Worm (Caenorhabditis elegans) whole organism, late embryonic: ENCODE results near the gene F57H12.5.

Experiments used
- C08G9.2 ChIP-seq: sonication (generic microtip); optimal IDR thresholded peaks from 2 replicates; lab custom pipeline; 2016; ENCODE audit warnings: mild to moderate bottlenecking, missing genetic modification characterization, moderate library complexity, missing compliant biosample characterization
- C38D4.7 ChIP-seq: fragments of 200-800 bp; sonication (Bioruptor generic); optimal IDR thresholded peaks from 2 replicates; lab custom pipeline; 2018; ENCODE audit warnings: mild to moderate bottlenecking, missing genetic modification characterization, moderate library complexity, missing compliant biosample characterization
- F13H6.1 ChIP-seq: sonication (generic microtip); optimal IDR thresholded peaks from 2 replicates; lab custom pipeline; 2016; ENCODE audit warnings: missing genetic modification characterization, missing compliant biosample characterization
- K02D7.2 ChIP-seq: sonication (generic microtip); optimal IDR thresholded peaks from 2 replicates; lab custom pipeline; 2017; ENCODE audit warnings: mild to moderate bottlenecking, missing genetic modification characterization, missing compliant biosample characterization
- K09A11.1 ChIP-seq: sonication (generic microtip); optimal IDR thresholded peaks from 2 replicates; lab custom pipeline; 2017; ENCODE audit warnings: antibody characterized with exemption, mild to moderate bottlenecking, missing genetic modification characterization, missing compliant biosample characterization; ENCODE audit not compliant: insufficient read depth
- T23F11.4 ChIP-seq: fragments of 200-800 bp; sonication (Bioruptor generic); optimal IDR thresholded peaks from 2 replicates; lab custom pipeline; 2018; ENCODE audit warnings: mild to moderate bottlenecking, missing genetic modification characterization, missing compliant biosample characterization
- ceh-19 ChIP-seq: fragments of 200-800 bp; sonication (Bioruptor generic); optimal IDR thresholded peaks from 2 replicates; lab custom pipeline; 2018; ENCODE audit warnings: mild to moderate bottlenecking, missing genetic modification characterization, missing compliant biosample characterization
- ceh-2 ChIP-seq: sonication (generic microtip); optimal IDR thresholded peaks from 2 replicates; lab custom pipeline; 2016; ENCODE audit warnings: missing genotype, missing genetic modification characterization, missing compliant biosample characterization
- ceh-22 ChIP-seq: sonication (generic microtip); optimal IDR thresholded peaks from 2 replicates; lab custom pipeline; 2017; ENCODE audit warnings: missing biosample characterization, missing genetic modification characterization
- ceh-30 ChIP-seq: fragments of 150-350 bp; optimal IDR thresholded peaks from 2 replicates; lab custom pipeline; 2014; ENCODE audit warnings: missing biosample characterization, missing genetic modification characterization
- che-1 ChIP-seq: sonication (generic microtip); optimal IDR thresholded peaks from 2 replicates; lab custom pipeline; 2016; ENCODE audit warnings: mild to moderate bottlenecking, missing genetic modification characterization, missing compliant biosample characterization
- dve-1 ChIP-seq: sonication (generic microtip); optimal IDR thresholded peaks from 2 replicates; lab custom pipeline; 2017; ENCODE audit warnings: antibody characterized with exemption, mild to moderate bottlenecking, missing genetic modification characterization, missing compliant biosample characterization
- elt-4 ChIP-seq: sonication (generic microtip); optimal IDR thresholded peaks from 2 replicates; lab custom pipeline; 2016; ENCODE audit warnings: missing genetic modification characterization, missing compliant biosample characterization
- ets-4 ChIP-seq: sonication (generic microtip); optimal IDR thresholded peaks from 2 replicates; lab custom pipeline; 2016; ENCODE audit warnings: missing genetic modification characterization, missing compliant biosample characterization
- hlh-13 ChIP-seq: fragments of 200-800 bp; sonication (Bioruptor generic); optimal IDR thresholded peaks from 2 replicates; lab custom pipeline; 2018; ENCODE audit warnings: mild to moderate bottlenecking, missing genetic modification characterization, missing compliant biosample characterization
- hlh-6 ChIP-seq: sonication (generic microtip); optimal IDR thresholded peaks from 2 replicates; lab custom pipeline; 2016; ENCODE audit warnings: missing genotype, missing genetic modification characterization, missing compliant biosample characterization
- hlh-8 ChIP-seq: sonication (generic microtip); optimal IDR thresholded peaks from 2 replicates; lab custom pipeline; 2016; ENCODE audit warnings: missing genotype, missing genetic modification characterization, missing compliant biosample characterization
- lim-6 ChIP-seq: sonication (generic microtip); optimal IDR thresholded peaks from 2 replicates; lab custom pipeline; 2016; ENCODE audit warnings: missing genetic modification characterization, missing compliant biosample characterization
- madf-2 ChIP-seq: sonication (generic microtip); optimal IDR thresholded peaks from 2 replicates; lab custom pipeline; 2017; ENCODE audit warnings: missing genetic modification characterization, missing compliant biosample characterization
- mec-3 ChIP-seq: sonication (generic microtip); optimal IDR thresholded peaks from 2 replicates; lab custom pipeline; 2016; ENCODE audit warnings: borderline replicate concordance, missing genetic modification characterization, missing compliant biosample characterization
- nfya-1 ChIP-seq: sonication (generic microtip); optimal IDR thresholded peaks from 2 replicates; lab custom pipeline; 2017; ENCODE audit warnings: missing genetic modification characterization, mild to moderate bottlenecking, missing compliant biosample characterization, antibody characterized with exemption, moderate library complexity
- npax-4 ChIP-seq: sonication (generic microtip); optimal IDR thresholded peaks from 2 replicates; lab custom pipeline; 2016; ENCODE audit warnings: missing genetic modification characterization, missing compliant biosample characterization
- odd-2 ChIP-seq: sonication (generic microtip); optimal IDR thresholded peaks from 2 replicates; lab custom pipeline; 2017; ENCODE audit warnings: antibody characterized with exemption, mild to moderate bottlenecking, missing genetic modification characterization, missing compliant biosample characterization
- pat-9 ChIP-seq: fragments of 200-800 bp; sonication (Bioruptor generic); optimal IDR thresholded peaks from 2 replicates; lab custom pipeline; 2018; ENCODE audit warnings: mild to moderate bottlenecking, missing genetic modification characterization, moderate library complexity, missing compliant biosample characterization
- pax-1 ChIP-seq: fragments of 150-350 bp; optimal IDR thresholded peaks from 2 replicates; lab custom pipeline; 2014; ENCODE audit warnings: missing biosample characterization, missing genetic modification characterization
- pqm-1 ChIP-seq: sonication (generic microtip); optimal IDR thresholded peaks from 2 replicates; lab custom pipeline; 2016; ENCODE audit warnings: missing genetic modification characterization, missing compliant biosample characterization
- pros-1 ChIP-seq: fragments of 150-350 bp; optimal IDR thresholded peaks from 2 replicates; lab custom pipeline; 2014; ENCODE audit warnings: missing biosample characterization, missing genetic modification reagents, missing genetic modification characterization
- sox-4 ChIP-seq: sonication (generic microtip); optimal IDR thresholded peaks from 2 replicates; lab custom pipeline; 2017; ENCODE audit warnings: mild to moderate bottlenecking, missing genetic modification characterization, inconsistent platforms, missing compliant biosample characterization
- syd-9 ChIP-seq: sonication (generic microtip); optimal IDR thresholded peaks from 2 replicates; lab custom pipeline; 2016; ENCODE audit warnings: mild to moderate bottlenecking, missing genetic modification characterization, moderate library complexity, missing compliant biosample characterization
- tbx-7 ChIP-seq: sonication (generic microtip); optimal IDR thresholded peaks from 2 replicates; lab custom pipeline; 2016; ENCODE audit warnings: missing genotype, missing genetic modification characterization, missing compliant biosample characterization
- ttx-3 ChIP-seq: sonication (generic microtip); optimal IDR thresholded peaks from 2 replicates; lab custom pipeline; 2016; ENCODE audit warnings: missing genetic modification reagents, missing genetic modification characterization, missing compliant biosample characterization
- unc-3 ChIP-seq, 2 experiments: fragments of 200-800 bp in 1 of 2; sonication (Bioruptor generic) in 1 of 2; sonication (generic microtip) in 1 of 2; conservative IDR thresholded peaks in 1 of 2; optimal IDR thresholded peaks in 1 of 2; 2 replicates each; pipeline versions ENCODE4 v1.3.6 to Lab custom; 2016 to 2022; ENCODE audit warnings: missing compliant biosample characterization in 2 of 2, missing genetic modification characterization in 2 of 2, missing genetic modification reagents in 1 of 2
- unc-55 ChIP-seq: sonication (generic microtip); optimal IDR thresholded peaks from 2 replicates; lab custom pipeline; 2017; ENCODE audit warnings: missing biosample characterization, missing genetic modification reagents, missing genetic modification characterization
- unc-86 ChIP-seq: sonication (generic microtip); optimal IDR thresholded peaks from 2 replicates; lab custom pipeline; 2016; ENCODE audit warnings: missing genetic modification characterization, missing compliant biosample characterization
- zip-5 ChIP-seq: sonication (generic microtip); optimal IDR thresholded peaks from 2 replicates; lab custom pipeline; 2016; ENCODE audit warnings: missing genetic modification characterization, missing compliant biosample characterization

F57H12.5 gene

DNA sequence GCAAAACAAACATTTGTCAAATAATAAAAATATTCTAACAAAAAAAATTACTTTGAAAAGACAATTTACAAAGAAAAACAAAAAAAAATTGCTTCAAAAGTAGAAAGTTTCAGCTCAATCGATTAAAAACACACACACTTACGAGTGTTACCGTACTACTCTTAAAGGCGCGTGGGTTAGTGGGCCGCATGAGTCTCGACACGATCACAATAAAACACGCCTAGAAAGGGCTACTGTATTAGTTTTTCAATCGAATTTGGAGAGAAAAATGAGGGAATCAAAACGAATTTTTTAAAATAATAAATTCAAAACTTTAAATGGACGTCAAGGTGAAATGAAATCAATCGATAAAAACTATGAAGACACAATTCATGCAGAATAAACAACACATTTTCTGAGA lies 43.4 kb downstream of the F57H12.5 start:
- no peak for TF ChIP-seq ceh-22 (tag; lab: Kevin White, UChicago)
- TF ChIP-seq T23F11.4 (GFP tag; lab: Kevin White, UChicago), result no peak
- TF ChIP-seq hlh-6, result no peak
- no peak for TF ChIP-seq syd-9 (tag; lab: Kevin White, UChicago)
- TF ChIP-seq unc-55 (GFP tag; lab: Kevin White, UChicago), result no peak
- no peak for TF ChIP-seq unc-86 (tag; lab: Kevin White, UChicago)
- no peak for TF ChIP-seq elt-4 (tag; lab: Kevin White, UChicago)
- TF ChIP-seq sox-4, result no peak
- no peak for TF ChIP-seq unc-3 (GFP tag; conservative IDR thresholded peaks at IDR 0.05; lab: Robert Waterston, UW)
- TF ChIP-seq unc-3 (tag; optimal IDR thresholded peaks at IDR 0.05; lab: Kevin White, UChicago), result no peak
- no peak for TF ChIP-seq ceh-30 (tag; lab: Kevin White, UChicago)
- no peak for TF ChIP-seq mec-3 (tag; lab: Kevin White, UChicago)
- no peak for TF ChIP-seq npax-4

DNA sequence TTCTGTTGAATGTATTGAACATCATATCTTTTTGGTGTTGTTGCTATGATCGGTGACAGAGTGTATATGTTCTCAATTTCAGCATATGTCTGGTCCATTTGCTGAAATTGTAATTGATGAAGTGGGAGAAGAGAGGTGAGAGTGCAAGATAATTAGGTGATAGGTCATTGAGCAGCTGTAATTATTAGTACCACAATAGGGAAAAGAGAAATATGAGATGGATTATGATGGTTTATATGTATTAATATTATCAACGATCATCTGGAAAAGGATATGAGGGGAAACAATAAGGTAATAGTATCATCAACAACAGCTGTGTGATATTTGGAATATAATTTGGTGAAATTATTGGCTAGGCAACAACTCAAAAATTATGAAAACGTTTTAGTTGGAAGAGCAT lies 45.2 kb downstream of the F57H12.5 start, which contains the start of gene Y42H9B.3:
Gene Y42H9B.3 (minus strand): TSS at position 101 of the 400 bp plus-strand sequence.
- TF ChIP-seq ttx-3 (tag; lab: Kevin White, UChicago), result no peak
- no peak for TF ChIP-seq ceh-19 (GFP tag; lab: Kevin White, UChicago)
- TF ChIP-seq C38D4.7 (GFP tag; lab: Kevin White, UChicago), result no peak
- TF ChIP-seq ets-4, result no peak
- no peak for TF ChIP-seq lim-6 (tag; lab: Kevin White, UChicago)
- TF ChIP-seq nfya-1 (tag; lab: Kevin White, UChicago), result no peak
- TF ChIP-seq K02D7.2 (tag; lab: Kevin White, UChicago), result no peak
- TF ChIP-seq C08G9.2 (tag; lab: Kevin White, UChicago), result no peak
- no peak for TF ChIP-seq T23F11.4 (GFP tag; lab: Kevin White, UChicago)
- no peak for TF ChIP-seq pros-1 (tag; lab: Kevin White, UChicago)
- TF ChIP-seq hlh-8, result no peak
- no peak for TF ChIP-seq ceh-2 (tag; lab: Kevin White, UChicago)

DNA sequence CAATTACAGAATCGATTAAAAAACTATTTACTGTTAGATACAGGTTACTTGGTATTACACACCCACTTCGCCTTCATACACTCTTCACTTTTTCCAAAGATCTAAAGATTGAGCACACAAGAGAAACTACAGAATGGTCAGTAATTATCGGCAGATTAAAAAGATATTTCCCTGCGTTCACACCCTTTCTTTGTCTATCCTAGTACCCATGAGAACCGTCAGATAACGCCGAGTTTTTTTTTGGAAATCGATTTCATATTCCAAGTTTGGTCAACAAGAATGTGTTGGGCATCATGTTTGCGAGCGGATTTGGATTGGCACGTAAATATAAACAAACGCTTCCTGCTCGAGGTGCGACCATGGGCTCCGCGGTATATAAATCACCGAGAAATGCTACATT lies 46.7 kb downstream of the F57H12.5 start, which contains the start of gene C26B2.8:
Gene C26B2.8 (plus strand): TSS at position 301 of the 400 bp plus-strand sequence.
- TF ChIP-seq K09A11.1, result no peak
- no peak for TF ChIP-seq pqm-1 (tag; lab: Kevin White, UChicago)
- no peak for TF ChIP-seq madf-2 (tag; lab: Kevin White, UChicago)
- TF ChIP-seq hlh-6, result no peak
- TF ChIP-seq zip-5 (tag; lab: Kevin White, UChicago), result no peak
- no peak for TF ChIP-seq pax-1 (tag; lab: Kevin White, UChicago)
- TF ChIP-seq hlh-13 (GFP tag; lab: Kevin White, UChicago), result no peak
- TF ChIP-seq unc-55 (GFP tag; lab: Kevin White, UChicago), result no peak
- TF ChIP-seq odd-2 (tag; lab: Kevin White, UChicago), result no peak
- TF ChIP-seq npax-4, result no peak
- TF ChIP-seq ceh-2 (tag; lab: Kevin White, UChicago), result no peak
- TF ChIP-seq che-1 (tag; lab: Kevin White, UChicago), result no peak
- TF ChIP-seq lim-6 (tag; lab: Kevin White, UChicago), result no peak
- TF ChIP-seq ets-4, result no peak
- TF ChIP-seq K02D7.2 (tag; lab: Kevin White, UChicago), result no peak
- TF ChIP-seq dve-1 (tag; lab: Kevin White, UChicago), result no peak
- TF ChIP-seq unc-86 (tag; lab: Kevin White, UChicago), result no peak
- no peak for TF ChIP-seq pat-9 (tag; lab: Kevin White, UChicago)
- no peak for TF ChIP-seq tbx-7 (tag; lab: Kevin White, UChicago)
- no peak for TF ChIP-seq F13H6.1 (tag; lab: Kevin White, UChicago)
